Fruit fly (Drosophila melanogaster): ENCODE data around the gene CG42820.

The CG42820 gene

DNA sequence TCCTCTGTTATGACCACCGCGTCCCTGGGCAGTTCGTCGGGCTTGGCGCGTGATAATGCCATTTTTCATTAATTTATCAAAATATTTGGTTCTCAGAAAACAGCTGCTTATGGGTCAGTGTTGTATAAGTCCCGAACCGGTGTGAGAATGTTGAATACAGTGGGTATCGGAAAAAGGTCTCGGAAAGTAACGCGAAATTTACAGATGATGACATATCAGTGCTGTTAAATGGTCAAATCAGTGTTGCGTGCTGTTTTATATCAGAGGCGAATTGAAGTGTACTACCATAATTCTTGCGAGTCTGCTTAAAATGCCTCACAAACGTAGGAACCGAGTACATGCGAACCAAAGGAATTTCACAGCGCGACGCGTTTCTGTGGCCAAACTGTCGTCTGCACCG, 9.6 kb downstream of the CG42820 start, which contains the start of the genes CG13392 and Rcd4 (continued):
- peak in 1 of 2 experiments; percentile 26 for TF ChIP-seq ss (GFP tag; optimal IDR thresholded peaks at IDR 0.05)
- TF ChIP-seq CG7368 (GFP tag; optimal IDR thresholded peaks at IDR 0.05) = peak; percentile 59
- TF ChIP-seq svp (GFP tag) = peak; percentile 47
- TF ChIP-seq esn (GFP tag; optimal IDR thresholded peaks at IDR 0.05) = peak; percentile 77
- TF ChIP-seq Eip78C (GFP tag) = peak; percentile 78
- no peak for TF ChIP-seq Eip93F (GFP tag; optimal IDR thresholded peaks at IDR 0.05)
- TF ChIP-seq fd85E (GFP tag; optimal IDR thresholded peaks at IDR 0.05) = peak; percentile 21
- peak; percentile 62 for TF ChIP-seq Sox14 (GFP tag; optimal IDR thresholded peaks at IDR 0.05)
- peak; percentile 42 for TF ChIP-seq Ets21C (GFP tag; optimal IDR thresholded peaks at IDR 0.05)
- peak; percentile 41 for TF ChIP-seq CG32006 (GFP tag; optimal IDR thresholded peaks at IDR 0.05)
- peak; percentile 64 for TF ChIP-seq eg (GFP tag; IDR thresholded peaks at IDR 0.05)
- peak; percentile 30 for TF ChIP-seq dsx (GFP tag; optimal IDR thresholded peaks at IDR 0.05; ENCODE audit: poor library complexity, severe bottlenecking)
- TF ChIP-seq Sox15 (GFP tag; optimal IDR thresholded peaks at IDR 0.05) = no peak
- no peak for TF ChIP-seq CG8119 (GFP tag; IDR thresholded peaks at IDR 0.05)
- TF ChIP-seq CG15336 (GFP tag; IDR thresholded peaks at IDR 0.05) = no peak
- TF ChIP-seq Sox102F (GFP tag; optimal IDR thresholded peaks at IDR 0.05) = peak; percentile 65
- peak; percentile 46 for TF ChIP-seq CG6808 (GFP tag; optimal IDR thresholded peaks at IDR 0.05)

DNA sequence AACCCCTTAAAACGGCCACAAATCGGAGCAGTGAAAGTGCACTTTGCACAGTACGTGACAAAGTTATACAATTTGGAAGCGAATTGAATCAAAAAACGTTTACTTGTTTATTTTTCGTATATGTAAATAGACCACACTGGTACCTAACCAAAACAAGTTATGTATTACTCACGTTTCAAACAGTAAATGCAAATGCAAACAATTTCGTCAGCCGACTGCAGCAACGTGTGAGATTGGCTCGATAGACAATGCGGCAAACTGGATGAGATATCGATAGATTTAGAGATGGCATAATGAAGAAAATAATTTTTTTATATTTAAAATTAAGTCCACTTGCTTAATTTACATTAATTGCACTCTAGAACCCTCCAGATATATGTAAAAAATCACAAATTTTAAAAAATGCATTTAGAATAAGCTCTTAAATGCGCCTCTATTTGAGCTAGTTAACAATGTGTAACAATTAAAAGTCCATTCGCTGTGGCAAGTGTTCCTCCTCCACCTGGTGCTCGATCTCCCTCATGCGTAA, 10.6 kb downstream of the CG42820 start, which contains the start of gene AlaRS:
Gene AlaRS, minus strand, starts transcription at position 257 of the 529 bp plus-strand sequence.
- no peak for TF ChIP-seq CG11294 (GFP tag; IDR thresholded peaks at IDR 0.05)
- no peak for TF ChIP-seq CG10669 (GFP tag; optimal IDR thresholded peaks at IDR 0.05)
- TF ChIP-seq fd59A (GFP tag; optimal IDR thresholded peaks at IDR 0.05) = no peak
- no peak for TF ChIP-seq CG8319 (GFP tag; optimal IDR thresholded peaks at IDR 0.05)
- no peak for TF ChIP-seq Hr38 (GFP tag; optimal IDR thresholded peaks at IDR 0.05)
- TF ChIP-seq CG6163 (GFP tag; IDR thresholded peaks at IDR 0.05) = peak; percentile 37; the same call in 1 of the 3 replicates
- TF ChIP-seq Lpt (GFP tag; optimal IDR thresholded peaks at IDR 0.05) = no peak
- TF ChIP-seq CG31627 (GFP tag; optimal IDR thresholded peaks at IDR 0.05) = peak; percentile 19
- no peak for TF ChIP-seq CG11902 (GFP tag; optimal IDR thresholded peaks at IDR 0.05)
- no peak for TF ChIP-seq spab (GFP tag; optimal IDR thresholded peaks at IDR 0.05)
- peak; percentile 38 for TF ChIP-seq lz (GFP tag; optimal IDR thresholded peaks at IDR 0.05)
- TF ChIP-seq salr (GFP tag; optimal IDR thresholded peaks at IDR 0.05) = peak in 1 of 2 experiments; percentile 19
- peak; percentile 32 for TF ChIP-seq CG10631 (GFP tag; optimal IDR thresholded peaks at IDR 0.05)
- peak; percentile 5 for TF ChIP-seq CG6854 (GFP tag; optimal IDR thresholded peaks at IDR 0.05)
- TF ChIP-seq CG9139 (GFP tag; optimal IDR thresholded peaks at IDR 0.05) = peak; percentile 6
- no peak for TF ChIP-seq CG16779 (tag; optimal IDR thresholded peaks at IDR 0.05)
- TF ChIP-seq Met (GFP tag; optimal IDR thresholded peaks at IDR 0.05) = peak; percentile 52
- TF ChIP-seq Ets21C (GFP tag; optimal IDR thresholded peaks at IDR 0.05) = no peak
- peak; percentile 64 for TF ChIP-seq Blimp-1 (GFP tag; optimal IDR thresholded peaks at IDR 0.05)
- TF ChIP-seq CG11762 (GFP tag; optimal IDR thresholded peaks at IDR 0.05; ENCODE audit: insufficient read depth) = no peak
- peak; percentile 38 for TF ChIP-seq Eip75B (GFP tag; optimal IDR thresholded peaks at IDR 0.05)
- TF ChIP-seq Hr39 (GFP tag; optimal IDR thresholded peaks at IDR 0.05) = peak; percentile 32
- no peak for TF ChIP-seq CG6276 (GFP tag; optimal IDR thresholded peaks at IDR 0.05)
- TF ChIP-seq esn (GFP tag; optimal IDR thresholded peaks at IDR 0.05) = peak; percentile 63
- TF ChIP-seq acj6 (GFP tag; optimal IDR thresholded peaks at IDR 0.05) = peak; percentile 37
- TF ChIP-seq Ets96B (tag; optimal IDR thresholded peaks at IDR 0.05) = peak; percentile 1
- TF ChIP-seq Eip78C (GFP tag) = peak; percentile 79
- peak; percentile 2 for TF ChIP-seq CG8632 (GFP tag; optimal IDR thresholded peaks at IDR 0.05)
- peak; percentile 46 for TF ChIP-seq dsx (GFP tag; optimal IDR thresholded peaks at IDR 0.05; ENCODE audit: poor library complexity, severe bottlenecking)
- TF ChIP-seq CG7368 (GFP tag; optimal IDR thresholded peaks at IDR 0.05) = no peak
- TF ChIP-seq fd85E (GFP tag; optimal IDR thresholded peaks at IDR 0.05) = peak; percentile 9
- TF ChIP-seq cyc (GFP tag; optimal IDR thresholded peaks at IDR 0.05) = peak; percentile 29
- TF ChIP-seq Hr4 (GFP tag; optimal IDR thresholded peaks at IDR 0.05) = peak; percentile 48
- peak; percentile 71 for TF ChIP-seq vri (GFP tag; optimal IDR thresholded peaks at IDR 0.05)
- 0 out of 3 replicates have a peak, but pooled peaks have one; percentile 48 for TF ChIP-seq eg (GFP tag; IDR thresholded peaks at IDR 0.05)
- TF ChIP-seq topi (GFP tag; optimal IDR thresholded peaks at IDR 0.05) = peak; percentile 44
- TF ChIP-seq Gug (GFP tag; IDR thresholded peaks at IDR 0.05) = no peak
- peak; percentile 32 for TF ChIP-seq net (GFP tag; optimal IDR thresholded peaks at IDR 0.05)
- TF ChIP-seq svp (GFP tag) = peak; percentile 69
- peak; percentile 29 for TF ChIP-seq CG34406 (GFP tag; optimal IDR thresholded peaks at IDR 0.05)

Measured in whole organism, prepupa.